Fruit fly (Drosophila melanogaster) whole organism, embryonic: Measurements from ENCODE around the gene Hs6st.

ENCODE experiments used
- Atf6 ChIP-seq: fragments of 200-800 bp; sonication (Bioruptor generic); IDR thresholded peaks from 2 replicates; pipeline ENCODE4 v1.3.6; 2022; ENCODE audit warnings: missing biosample characterization, missing genetic modification characterization
- BtbVII ChIP-seq: fragments of 200-800 bp; sonication (Bioruptor generic); optimal IDR thresholded peaks from 3 replicates; lab custom pipeline; 2017; ENCODE audit warnings: missing biosample characterization, mild to moderate bottlenecking, missing genetic modification characterization
- CG10147 ChIP-seq: fragments of 200-800 bp; sonication (Bioruptor generic); optimal IDR thresholded peaks from 2 replicates; lab custom pipeline; 2019; ENCODE audit warnings: missing biosample characterization, mild to moderate bottlenecking, missing genetic modification characterization, moderate library complexity
- CG11504 ChIP-seq: fragments of 200-800 bp; sonication (Bioruptor generic); optimal IDR thresholded peaks from 3 replicates; lab custom pipeline; 2019; ENCODE audit warnings: missing biosample characterization, mild to moderate bottlenecking, missing genetic modification characterization, moderate library complexity
- CG11560 ChIP-seq: fragments of 200-800 bp; sonication (Bioruptor generic); IDR thresholded peaks from 3 replicates; pipeline ENCODE4 v1.3.6; 2022; ENCODE audit warnings: missing biosample characterization, missing genetic modification characterization
- CG12155 ChIP-seq: fragments of 200-800 bp; sonication (Bioruptor generic); optimal IDR thresholded peaks from 3 replicates; lab custom pipeline; 2016; ENCODE audit warnings: missing biosample characterization, missing genetic modification characterization
- CG15696 ChIP-seq: fragments of 200-800 bp; sonication (Bioruptor generic); optimal IDR thresholded peaks from 2 replicates; lab custom pipeline; 2019; ENCODE audit warnings: missing biosample characterization, mild to moderate bottlenecking, missing genetic modification characterization, moderate library complexity
- CG17186 ChIP-seq: fragments of 200-800 bp; sonication (Bioruptor generic); optimal IDR thresholded peaks from 3 replicates; lab custom pipeline; 2017; ENCODE audit warnings: missing biosample characterization, missing genetic modification reagents, missing genetic modification characterization
- CG17568 ChIP-seq: fragments of 200-800 bp; sonication (Bioruptor generic); optimal IDR thresholded peaks from 2 replicates; lab custom pipeline; 2018; ENCODE audit warnings: missing biosample characterization, mild to moderate bottlenecking, missing genetic modification characterization, moderate library complexity
- CG18599 ChIP-seq: fragments of 200-800 bp; sonication (Bioruptor generic); optimal IDR thresholded peaks from 3 replicates; lab custom pipeline; 2017; ENCODE audit warnings: missing biosample characterization, missing genetic modification characterization, mild to moderate bottlenecking, moderate library complexity, missing genetic modification reagents
- CG2116 ChIP-seq: fragments of 200-800 bp; sonication (Bioruptor generic); optimal IDR thresholded peaks from 3 replicates; lab custom pipeline; 2018; ENCODE audit warnings: missing biosample characterization, mild to moderate bottlenecking, missing genetic modification characterization
- CG31365 ChIP-seq: fragments of 200-800 bp; sonication (Bioruptor generic); optimal IDR thresholded peaks from 2 replicates; lab custom pipeline; 2018; ENCODE audit warnings: missing biosample characterization, mild to moderate bottlenecking, missing genetic modification characterization
- CG32532 ChIP-seq: fragments of 200-800 bp; sonication (Bioruptor generic); IDR thresholded peaks from 2 replicates; pipeline ENCODE4 v1.3.6; 2022; ENCODE audit warnings: missing biosample characterization, missing genetic modification characterization
- CG34422 ChIP-seq: fragments of 200-800 bp; sonication (Bioruptor generic); IDR thresholded peaks from 3 replicates; pipeline ENCODE4 v1.3.6; 2022; ENCODE audit warnings: missing biosample characterization, missing genetic modification characterization
- CG3847 ChIP-seq: fragments of 200-800 bp; sonication (Bioruptor generic); IDR thresholded peaks from 2 replicates; pipeline ENCODE4 v1.3.6; 2022; ENCODE audit warnings: missing biosample characterization, missing genetic modification characterization
- CG4707 ChIP-seq: fragments of 200-800 bp; sonication (Bioruptor generic); optimal IDR thresholded peaks from 2 replicates; lab custom pipeline; 2018; ENCODE audit warnings: missing biosample characterization, mild to moderate bottlenecking, missing genetic modification characterization, moderate library complexity
- CG6683 ChIP-seq: fragments of 200-800 bp; sonication (Bioruptor generic); optimal IDR thresholded peaks from 2 replicates; lab custom pipeline; 2017; ENCODE audit warnings: missing biosample characterization, mild to moderate bottlenecking, missing genetic modification characterization, missing genetic modification reagents
- CG6765 ChIP-seq: fragments of 200-800 bp; sonication (Bioruptor generic); optimal IDR thresholded peaks from 3 replicates; lab custom pipeline; 2017; ENCODE audit warnings: missing biosample characterization, mild to moderate bottlenecking, missing genetic modification characterization
- Dref ChIP-seq: fragments of 200-800 bp; sonication (Bioruptor generic); IDR thresholded peaks from 2 replicates; pipeline ENCODE4 v1.3.6; 2022; ENCODE audit warnings: missing biosample characterization, missing genetic modification characterization
- Ets65A ChIP-seq: fragments of 200-800 bp; sonication (Bioruptor generic); peaks from one replicate; lab custom pipeline; 2016; ENCODE audit warnings: missing biosample characterization, missing genetic modification characterization
- Gsc ChIP-seq: fragments of 200-800 bp; sonication (Bioruptor generic); IDR thresholded peaks from 2 replicates; pipeline ENCODE4 v1.3.6; 2022; ENCODE audit warnings: missing biosample characterization, missing genetic modification characterization
- H15 ChIP-seq: fragments of 200-800 bp; sonication (Bioruptor generic); IDR thresholded peaks from 3 replicates; pipeline ENCODE4 v1.3.6; 2022; ENCODE audit warnings: missing biosample characterization, missing genetic modification characterization
- Med ChIP-seq: fragments of 200-800 bp; sonication (Bioruptor generic); peaks from one replicate; lab custom pipeline; 2016; ENCODE audit warnings: missing biosample characterization, missing genetic modification characterization, mild to moderate bottlenecking, inconsistent platforms, moderate library complexity
- Myb ChIP-seq: fragments of 200-800 bp; sonication (Bioruptor generic); optimal IDR thresholded peaks from 2 replicates; lab custom pipeline; 2016; ENCODE audit warnings: missing biosample characterization, missing genetic modification characterization
- NC2β ChIP-seq: fragments of 200-800 bp; sonication (Bioruptor generic); optimal IDR thresholded peaks from 2 replicates; lab custom pipeline; 2016; ENCODE audit warnings: missing biosample characterization, missing genetic modification characterization
- Oaz ChIP-seq: fragments of 200-800 bp; sonication (Bioruptor generic); IDR thresholded peaks from 2 replicates; pipeline ENCODE4 v1.3.6; 2022; ENCODE audit warnings: missing biosample characterization, missing genetic modification characterization
- Scr ChIP-seq: fragments of 200-800 bp; sonication (Bioruptor generic); IDR thresholded peaks from 2 replicates; pipeline ENCODE4 v1.3.6; 2022; ENCODE audit warnings: missing biosample characterization, missing genetic modification characterization; ENCODE audit not compliant: partially characterized antibody
- Sry-β ChIP-seq: fragments of 200-800 bp; sonication (Bioruptor generic); optimal IDR thresholded peaks from 2 replicates; lab custom pipeline; 2018; ENCODE audit warnings: missing biosample characterization, mild to moderate bottlenecking, missing genetic modification characterization, moderate library complexity
- Ssrp ChIP-seq: fragments of 200-800 bp; sonication (Bioruptor generic); optimal IDR thresholded peaks from 2 replicates; lab custom pipeline; 2018; ENCODE audit warnings: missing biosample characterization, mild to moderate bottlenecking, missing genetic modification characterization, moderate library complexity
- TFAM ChIP-seq: fragments of 200-800 bp; sonication (Bioruptor generic); optimal IDR thresholded peaks from 2 replicates; lab custom pipeline; 2017; ENCODE audit warnings: missing biosample characterization, missing genetic modification characterization, inconsistent platforms
- Taf1 ChIP-seq: fragments of 200-800 bp; sonication (Bioruptor generic); IDR thresholded peaks from 2 replicates; pipeline ENCODE4 v1.3.6; 2022; ENCODE audit warnings: missing biosample characterization, missing genetic modification characterization
- Usf ChIP-seq: fragments of 200-800 bp; sonication (Bioruptor generic); optimal IDR thresholded peaks from 2 replicates; lab custom pipeline; 2017; ENCODE audit warnings: missing genotype, missing biosample characterization, missing genetic modification characterization
- az2 ChIP-seq: fragments of 200-800 bp; sonication (Bioruptor generic); optimal IDR thresholded peaks from 3 replicates; lab custom pipeline; 2016; ENCODE audit warnings: missing biosample characterization, missing genetic modification characterization
- crc ChIP-seq: fragments of 200-800 bp; sonication (Bioruptor generic); optimal IDR thresholded peaks from 2 replicates; lab custom pipeline; 2016; ENCODE audit warnings: missing biosample characterization, missing genetic modification characterization
- danr ChIP-seq: fragments of 200-800 bp; sonication (Bioruptor generic); IDR thresholded peaks from 2 replicates; pipeline ENCODE4 v1.3.6; 2022; ENCODE audit warnings: missing biosample characterization, missing genetic modification characterization
- eyg ChIP-seq: fragments of 200-800 bp; sonication (Bioruptor generic); optimal IDR thresholded peaks from 3 replicates; lab custom pipeline; 2016; ENCODE audit warnings: missing biosample characterization, missing genetic modification characterization
- fd96Cb ChIP-seq: fragments of 200-800 bp; sonication (Bioruptor generic); optimal IDR thresholded peaks from 2 replicates; lab custom pipeline; 2018; ENCODE audit warnings: missing biosample characterization, mild to moderate bottlenecking, missing genetic modification characterization, moderate library complexity
- gem ChIP-seq: fragments of 200-800 bp; sonication (Bioruptor generic); optimal IDR thresholded peaks from 2 replicates; lab custom pipeline; 2019; ENCODE audit warnings: missing biosample characterization, mild to moderate bottlenecking, missing genetic modification characterization, moderate library complexity
- lbe ChIP-seq: fragments of 200-800 bp; sonication (Bioruptor generic); optimal IDR thresholded peaks from 2 replicates; lab custom pipeline; 2016; ENCODE audit warnings: missing biosample characterization, mild to moderate bottlenecking, missing genetic modification characterization
- lov ChIP-seq, 2 experiments: fragments of 200-800 bp in 1 of 2; fragments of >200 bp in 1 of 2; sonication (Bioruptor generic) in 1 of 2; IDR thresholded peaks in 1 of 2; optimal IDR thresholded peaks in 1 of 2; 2 replicates in 1 of 2; 3 replicates in 1 of 2; pipeline versions ENCODE4 v1.3.6 to Lab custom; 2017 to 2022; ENCODE audit warnings: missing biosample characterization in 1 of 2, missing genetic modification characterization in 1 of 2
- mirr ChIP-seq: fragments of 200-800 bp; sonication (Bioruptor generic); optimal IDR thresholded peaks from 3 replicates; lab custom pipeline; 2018; ENCODE audit warnings: missing biosample characterization, mild to moderate bottlenecking, missing genetic modification characterization
- nmo ChIP-seq: fragments of 200-800 bp; sonication (Bioruptor generic); optimal IDR thresholded peaks from 2 replicates; lab custom pipeline; 2018; ENCODE audit warnings: missing biosample characterization, mild to moderate bottlenecking, missing genetic modification characterization, moderate library complexity
- oc ChIP-seq: fragments of 200-800 bp; sonication (Bioruptor generic); optimal IDR thresholded peaks from 2 replicates; lab custom pipeline; 2018; ENCODE audit warnings: missing biosample characterization, mild to moderate bottlenecking, missing genetic modification characterization, moderate library complexity
- peb ChIP-seq: fragments of 200-800 bp; sonication (Bioruptor generic); IDR thresholded peaks from 2 replicates; pipeline ENCODE4 v1.3.6; 2022; ENCODE audit warnings: missing biosample characterization, missing genetic modification characterization
- ranshi ChIP-seq: fragments of 200-800 bp; sonication (Bioruptor generic); IDR thresholded peaks from 2 replicates; pipeline ENCODE4 v1.3.6; 2022; ENCODE audit warnings: missing biosample characterization, missing genetic modification characterization
- rib ChIP-seq: fragments of 200-800 bp; sonication (Bioruptor generic); IDR thresholded peaks from 2 replicates; pipeline ENCODE4 v1.3.6; 2022; ENCODE audit warnings: missing biosample characterization, missing genetic modification characterization
- run ChIP-seq: fragments of 200-800 bp; sonication (Bioruptor generic); optimal IDR thresholded peaks from 3 replicates; lab custom pipeline; 2018; ENCODE audit warnings: missing biosample characterization, mild to moderate bottlenecking, missing genetic modification characterization
- stc ChIP-seq: fragments of 200-800 bp; sonication (Bioruptor generic); IDR thresholded peaks from 2 replicates; pipeline ENCODE4 v1.3.6; 2022; ENCODE audit warnings: missing biosample characterization, missing genetic modification characterization
- tll ChIP-seq, 2 experiments: fragments of 200-800 bp in 1 of 2; fragments of >200 bp in 1 of 2; sonication (Bioruptor generic) in 1 of 2; optimal IDR thresholded peaks; 2 replicates each; lab custom pipeline; 2017 to 2019; ENCODE audit warnings: missing biosample characterization in 2 of 2, missing genetic modification characterization in 2 of 2, mild to moderate bottlenecking in 1 of 2, moderate library complexity in 1 of 2
- unc-4 ChIP-seq: fragments of 200-800 bp; sonication (Bioruptor generic); IDR thresholded peaks from 2 replicates; pipeline ENCODE4 v1.3.6; 2022; ENCODE audit warnings: missing biosample characterization, missing genetic modification characterization; ENCODE audit not compliant: partially characterized antibody
- zf30C ChIP-seq: fragments of 200-800 bp; sonication (Bioruptor generic); optimal IDR thresholded peaks from 3 replicates; lab custom pipeline; 2018; ENCODE audit warnings: missing biosample characterization, mild to moderate bottlenecking, missing genetic modification characterization

The Hs6st gene

DNA sequence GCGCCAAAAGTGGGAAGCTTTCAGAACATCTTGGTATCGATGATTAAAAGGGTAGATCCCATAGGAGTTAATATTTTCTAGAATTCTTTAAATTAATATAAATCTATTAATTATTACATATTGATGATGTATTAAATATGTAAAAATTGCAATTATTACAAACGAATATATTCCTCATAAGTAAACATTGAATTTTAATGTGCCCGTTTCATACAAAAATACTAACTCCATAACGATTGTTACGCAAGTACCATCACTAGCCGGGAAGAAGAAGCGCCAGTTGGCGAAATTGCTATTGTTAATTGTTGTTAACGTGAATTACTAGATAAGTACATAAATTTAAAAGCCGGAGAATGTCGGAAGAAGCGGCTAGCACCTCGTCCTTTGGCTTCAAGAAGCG lies 49.2 kb upstream of the Hs6st start, which contains the start of gene mdlc (continued):
- peak; percentile 41 for TF ChIP-seq gem (tag; lab: Kevin White, UChicago)
- TF ChIP-seq CG11504, result peak; percentile 33
- no peak for TF ChIP-seq Usf (GFP tag; lab: Kevin White, UChicago)
- no peak for TF ChIP-seq crc (GFP tag; lab: Kevin White, UChicago)
- no peak for TF ChIP-seq tll (GFP tag; optimal IDR thresholded peaks at IDR 0.05; lab: Kevin White, UChicago)
- no peak for TF ChIP-seq CG11560 (tag; lab: Robert Waterston, UW)
- TF ChIP-seq CG6683 (GFP tag; lab: Kevin White, UChicago), result no peak
- TF ChIP-seq ranshi (GFP tag; lab: Robert Waterston, UW), result no peak
- peak; percentile 15 for TF ChIP-seq CG2116 (GFP tag; lab: Kevin White, UChicago)
- no peak for TF ChIP-seq CG18599 (GFP tag; lab: Kevin White, UChicago)
- TF ChIP-seq lbe (GFP tag; lab: Kevin White, UChicago), result no peak
- TF ChIP-seq stc (GFP tag; lab: Robert Waterston, UW), result no peak
- no peak for TF ChIP-seq Ssrp (tag; lab: Kevin White, UChicago)
- no peak for TF ChIP-seq CG6765 (GFP tag; lab: Kevin White, UChicago)
- TF ChIP-seq BtbVII, result no peak
- TF ChIP-seq CG3847 (GFP tag; lab: Robert Waterston, UW), result peak; percentile 26; the same call in 1 of the 2 replicates
- TF ChIP-seq CG15696 (tag; lab: Kevin White, UChicago), result peak; percentile 4
- TF ChIP-seq mirr (GFP tag; lab: Kevin White, UChicago), result no peak
- TF ChIP-seq H15 (GFP tag; lab: Robert Waterston, UW), result no peak
- peak; percentile 42 for TF ChIP-seq Dref
- TF ChIP-seq Ets65A (GFP tag; lab: Kevin White, UChicago), result peak; percentile 84
- no peak for TF ChIP-seq CG32532 (GFP tag; lab: Robert Waterston, UW)
- TF ChIP-seq CG34422 (GFP tag; lab: Robert Waterston, UW), result peak; percentile 78; the same call in 1 of the 3 replicates
- TF ChIP-seq CG31365 (tag; lab: Kevin White, UChicago), result no peak
- TF ChIP-seq run, result no peak
- no peak for TF ChIP-seq TFAM (GFP tag; lab: Kevin White, UChicago)
- no peak for TF ChIP-seq eyg (GFP tag; lab: Kevin White, UChicago)
- no peak for TF ChIP-seq Atf6 (GFP tag; lab: Robert Waterston, UW)
- TF ChIP-seq Sry-β (GFP tag; lab: Kevin White, UChicago), result no peak
- TF ChIP-seq CG12155, result no peak
- peak; percentile 63 for TF ChIP-seq Med (GFP tag; lab: Kevin White, UChicago)
- no peak for TF ChIP-seq lov (optimal IDR thresholded peaks at IDR 0.05; lab: Kevin White, UChicago)
- no peak for TF ChIP-seq lov (GFP tag; IDR thresholded peaks at IDR 0.05; lab: Robert Waterston, UW)
- no peak for TF ChIP-seq fd96Cb (tag; lab: Kevin White, UChicago)
- TF ChIP-seq CG10147 (GFP tag; lab: Kevin White, UChicago), result peak; percentile 13
- no peak for TF ChIP-seq CG4707
- TF ChIP-seq rib (GFP tag; lab: Robert Waterston, UW), result no peak
- peak; percentile 70 for TF ChIP-seq nmo (GFP tag; lab: Kevin White, UChicago)
- no peak for TF ChIP-seq Myb (GFP tag; lab: Kevin White, UChicago)
- no peak for TF ChIP-seq CG17186 (GFP tag; lab: Kevin White, UChicago)
- TF ChIP-seq Oaz, result no peak
- peak; percentile 71 for TF ChIP-seq Scr (GFP tag; lab: Robert Waterston, UW)
- peak; percentile 5 for TF ChIP-seq az2 (GFP tag; lab: Kevin White, UChicago)
- TF ChIP-seq Taf1 (GFP tag; lab: Robert Waterston, UW), result no peak
- TF ChIP-seq zf30C (GFP tag; lab: Kevin White, UChicago), result no peak
- TF ChIP-seq CG17568 (GFP tag; lab: Kevin White, UChicago), result no peak
- TF ChIP-seq Gsc (GFP tag; lab: Robert Waterston, UW), result no peak
- no peak for TF ChIP-seq oc (tag; lab: Kevin White, UChicago)
- TF ChIP-seq danr (GFP tag; lab: Robert Waterston, UW), result no peak
- TF ChIP-seq unc-4 (GFP tag; lab: Robert Waterston, UW), result peak; percentile 61
- no peak for TF ChIP-seq NC2β (GFP tag; lab: Kevin White, UChicago)
- no peak for TF ChIP-seq peb (GFP tag; lab: Robert Waterston, UW)
